Worm (Caenorhabditis elegans) whole organism, late embryonic: ENCODE data around the gene dpf-4.

ENCODE experiments used
- C08G9.2 ChIP-seq: sonication (generic microtip); optimal IDR thresholded peaks from 2 replicates; lab custom pipeline; 2016; ENCODE audit warnings: mild to moderate bottlenecking, missing genetic modification characterization, moderate library complexity, missing compliant biosample characterization
- F13H6.1 ChIP-seq: sonication (generic microtip); optimal IDR thresholded peaks from 2 replicates; lab custom pipeline; 2016; ENCODE audit warnings: missing genetic modification characterization, missing compliant biosample characterization
- K09A11.1 ChIP-seq: sonication (generic microtip); optimal IDR thresholded peaks from 2 replicates; lab custom pipeline; 2017; ENCODE audit warnings: antibody characterized with exemption, mild to moderate bottlenecking, missing genetic modification characterization, missing compliant biosample characterization; ENCODE audit not compliant: insufficient read depth
- Y22D7AL.16 ChIP-seq: sonication (generic microtip); optimal IDR thresholded peaks from 2 replicates; lab custom pipeline; 2016; ENCODE audit warnings: missing genetic modification characterization, missing compliant biosample characterization
- ceh-14 ChIP-seq: sonication (generic microtip); optimal IDR thresholded peaks from 2 replicates; lab custom pipeline; 2016; ENCODE audit warnings: missing genotype, missing genetic modification characterization, missing compliant biosample characterization
- ceh-18 ChIP-seq: sonication (generic microtip); optimal IDR thresholded peaks from 2 replicates; lab custom pipeline; 2016; ENCODE audit warnings: missing genetic modification characterization, missing compliant biosample characterization
- ceh-19 ChIP-seq: fragments of 200-800 bp; sonication (Bioruptor generic); optimal IDR thresholded peaks from 2 replicates; lab custom pipeline; 2018; ENCODE audit warnings: mild to moderate bottlenecking, missing genetic modification characterization, missing compliant biosample characterization
- ceh-22 ChIP-seq: sonication (generic microtip); optimal IDR thresholded peaks from 2 replicates; lab custom pipeline; 2017; ENCODE audit warnings: missing biosample characterization, missing genetic modification characterization
- ceh-24 ChIP-seq: sonication (generic microtip); optimal IDR thresholded peaks from 2 replicates; lab custom pipeline; 2016; ENCODE audit warnings: mild to moderate bottlenecking, missing genetic modification characterization, missing compliant biosample characterization
- ceh-30 ChIP-seq: fragments of 150-350 bp; optimal IDR thresholded peaks from 2 replicates; lab custom pipeline; 2014; ENCODE audit warnings: missing biosample characterization, missing genetic modification characterization
- ceh-34 ChIP-seq: sonication (generic microtip); optimal IDR thresholded peaks from 2 replicates; lab custom pipeline; 2016; ENCODE audit warnings: mild to moderate bottlenecking, missing genetic modification characterization, missing compliant biosample characterization
- ceh-45 ChIP-seq: fragments of 200-800 bp; sonication (Bioruptor generic); IDR thresholded peaks from 2 replicates; pipeline ENCODE4 v1.3.6; 2022; ENCODE audit warnings: missing genetic modification reagents, missing genetic modification characterization, missing compliant biosample characterization
- ceh-6 ChIP-seq: fragments of 200-800 bp; sonication (Bioruptor generic); optimal IDR thresholded peaks from 2 replicates; lab custom pipeline; 2018; ENCODE audit warnings: mild to moderate bottlenecking, missing genetic modification characterization, missing compliant biosample characterization
- ceh-9 ChIP-seq: sonication (generic microtip); optimal IDR thresholded peaks from 2 replicates; lab custom pipeline; 2016; ENCODE audit warnings: mild to moderate bottlenecking, missing genetic modification characterization, inconsistent platforms, missing compliant biosample characterization
- che-1 ChIP-seq: sonication (generic microtip); optimal IDR thresholded peaks from 2 replicates; lab custom pipeline; 2016; ENCODE audit warnings: mild to moderate bottlenecking, missing genetic modification characterization, missing compliant biosample characterization
- dmd-4 ChIP-seq: sonication (generic microtip); optimal IDR thresholded peaks from 2 replicates; lab custom pipeline; 2016; ENCODE audit warnings: borderline replicate concordance, missing genetic modification characterization, missing compliant biosample characterization
- elt-4 ChIP-seq: sonication (generic microtip); optimal IDR thresholded peaks from 2 replicates; lab custom pipeline; 2016; ENCODE audit warnings: missing genetic modification characterization, missing compliant biosample characterization
- gmeb-2 ChIP-seq: sonication (generic microtip); optimal IDR thresholded peaks from 2 replicates; lab custom pipeline; 2016; ENCODE audit warnings: missing genetic modification characterization, inconsistent platforms, missing compliant biosample characterization
- hlh-30 ChIP-seq: sonication (generic microtip); optimal IDR thresholded peaks from 2 replicates; lab custom pipeline; 2017; ENCODE audit warnings: antibody characterized with exemption, missing genetic modification characterization, missing compliant biosample characterization; ENCODE audit not compliant: insufficient read depth
- hlh-6 ChIP-seq: sonication (generic microtip); optimal IDR thresholded peaks from 2 replicates; lab custom pipeline; 2016; ENCODE audit warnings: missing genotype, missing genetic modification characterization, missing compliant biosample characterization
- hlh-8 ChIP-seq: sonication (generic microtip); optimal IDR thresholded peaks from 2 replicates; lab custom pipeline; 2016; ENCODE audit warnings: missing genotype, missing genetic modification characterization, missing compliant biosample characterization
- lim-6 ChIP-seq: sonication (generic microtip); optimal IDR thresholded peaks from 2 replicates; lab custom pipeline; 2016; ENCODE audit warnings: missing genetic modification characterization, missing compliant biosample characterization
- madf-2 ChIP-seq: sonication (generic microtip); optimal IDR thresholded peaks from 2 replicates; lab custom pipeline; 2017; ENCODE audit warnings: missing genetic modification characterization, missing compliant biosample characterization
- mec-3 ChIP-seq: sonication (generic microtip); optimal IDR thresholded peaks from 2 replicates; lab custom pipeline; 2016; ENCODE audit warnings: borderline replicate concordance, missing genetic modification characterization, missing compliant biosample characterization
- nfya-1 ChIP-seq: sonication (generic microtip); optimal IDR thresholded peaks from 2 replicates; lab custom pipeline; 2017; ENCODE audit warnings: missing genetic modification characterization, mild to moderate bottlenecking, missing compliant biosample characterization, antibody characterized with exemption, moderate library complexity
- pat-9 ChIP-seq: fragments of 200-800 bp; sonication (Bioruptor generic); optimal IDR thresholded peaks from 2 replicates; lab custom pipeline; 2018; ENCODE audit warnings: mild to moderate bottlenecking, missing genetic modification characterization, moderate library complexity, missing compliant biosample characterization
- pax-1 ChIP-seq: fragments of 150-350 bp; optimal IDR thresholded peaks from 2 replicates; lab custom pipeline; 2014; ENCODE audit warnings: missing biosample characterization, missing genetic modification characterization
- ref-2 ChIP-seq: sonication (generic microtip); optimal IDR thresholded peaks from 2 replicates; lab custom pipeline; 2016; ENCODE audit warnings: missing genetic modification characterization, missing compliant biosample characterization
- sdc-2 ChIP-seq: sonication (generic microtip); optimal IDR thresholded peaks from 2 replicates; lab custom pipeline; 2016; ENCODE audit warnings: missing genotype, missing genetic modification characterization, missing compliant biosample characterization
- sox-4 ChIP-seq: sonication (generic microtip); optimal IDR thresholded peaks from 2 replicates; lab custom pipeline; 2017; ENCODE audit warnings: mild to moderate bottlenecking, missing genetic modification characterization, inconsistent platforms, missing compliant biosample characterization
- unc-3 ChIP-seq, 2 experiments: fragments of 200-800 bp in 1 of 2; sonication (Bioruptor generic) in 1 of 2; sonication (generic microtip) in 1 of 2; conservative IDR thresholded peaks in 1 of 2; optimal IDR thresholded peaks in 1 of 2; 2 replicates each; pipeline versions ENCODE4 v1.3.6 to Lab custom; 2016 to 2022; ENCODE audit warnings: missing compliant biosample characterization in 2 of 2, missing genetic modification characterization in 2 of 2, missing genetic modification reagents in 1 of 2
- unc-42 ChIP-seq: sonication (generic microtip); optimal IDR thresholded peaks from 2 replicates; lab custom pipeline; 2016; ENCODE audit warnings: missing genotype, missing genetic modification characterization, missing compliant biosample characterization
- unc-55 ChIP-seq: sonication (generic microtip); optimal IDR thresholded peaks from 2 replicates; lab custom pipeline; 2017; ENCODE audit warnings: missing biosample characterization, missing genetic modification reagents, missing genetic modification characterization

dpf-4 gene

ce11 chrIII:5859008-5859407 lies at the start of gene dpf-4:
dpf-4 (plus strand) TSS chrIII:5859308.
- TF ChIP-seq ceh-34 (no peak), ceh-24 (tag; lab: Kevin White, UChicago) (no peak), madf-2 (tag; lab: Kevin White, UChicago) (no peak)

- no peak for TF ChIP-seq ceh-18 (tag; lab: Kevin White, UChicago)
- TF ChIP-seq dmd-4 (tag; lab: Kevin White, UChicago), result no peak
- TF ChIP-seq C08G9.2 (tag; lab: Kevin White, UChicago), result no peak
- no peak for TF ChIP-seq sox-4 (tag; lab: Kevin White, UChicago)
- no peak for TF ChIP-seq pax-1 (tag; lab: Kevin White, UChicago)
- no peak for TF ChIP-seq ref-2 (tag; lab: Kevin White, UChicago)
- no peak for TF ChIP-seq gmeb-2 (tag; lab: Kevin White, UChicago)
- TF ChIP-seq ceh-9 (tag; lab: Kevin White, UChicago), result no peak
- no peak for TF ChIP-seq unc-42
- no peak for TF ChIP-seq ceh-14 (tag; lab: Kevin White, UChicago)
- no peak for TF ChIP-seq ceh-30 (tag; lab: Kevin White, UChicago)
Measured at ce11 chrIII:5810012-5810411, 49.1 kb upstream of the dpf-4 start.

- TF ChIP-seq ceh-6 (GFP tag; lab: Kevin White, UChicago) (no peak), K09A11.1 (no peak), sdc-2 (no peak), ceh-18 (tag; lab: Kevin White, UChicago) (no peak), hlh-30 (tag; lab: Kevin White, UChicago) (no peak), ceh-24 (tag; lab: Kevin White, UChicago) (no peak), dmd-4 (tag; lab: Kevin White, UChicago) (no peak), nfya-1 (no peak), unc-3 (GFP tag; conservative IDR thresholded peaks at IDR 0.05; lab: Robert Waterston, UW) (no peak), unc-3 (tag; optimal IDR thresholded peaks at IDR 0.05; lab: Kevin White, UChicago) (no peak), F13H6.1 (tag; lab: Kevin White, UChicago) (no peak), hlh-6 (no peak), ceh-45 (no peak), pat-9 (tag; lab: Kevin White, UChicago) (no peak)
Measured at ce11 chrIII:5811957-5812356, 47.2 kb upstream of the dpf-4 start.

ce11 chrIII:5812672-5813071 lies 46.4 kb upstream of the dpf-4 start:
- TF ChIP-seq ceh-19 (GFP tag; lab: Kevin White, UChicago), result no peak
- TF ChIP-seq unc-55 (GFP tag; lab: Kevin White, UChicago), result peak; percentile 79
- TF ChIP-seq nfya-1, result peak; percentile 57

ce11 chrIII:5813501-5813900 lies 45.6 kb upstream of the dpf-4 start:
- TF ChIP-seq ceh-19 (GFP tag; lab: Kevin White, UChicago) (no peak), Y22D7AL.16 (tag; lab: Kevin White, UChicago) (no peak), K09A11.1 (no peak), unc-55 (GFP tag; lab: Kevin White, UChicago) (no peak), pat-9 (tag; lab: Kevin White, UChicago) (no peak), lim-6 (tag; lab: Kevin White, UChicago) (no peak), ceh-30 (tag; lab: Kevin White, UChicago) (no peak), mec-3 (tag; lab: Kevin White, UChicago) (no peak), ceh-22 (no peak), elt-4 (tag; lab: Kevin White, UChicago) (no peak), sox-4 (tag; lab: Kevin White, UChicago) (no peak), che-1 (tag; lab: Kevin White, UChicago) (no peak), hlh-8 (tag; lab: Kevin White, UChicago) (no peak)
- TF ChIP-seq, all 69 proteins: peak for 0
